Worm (Caenorhabditis elegans) whole organism, young adult: Measurements from ENCODE around the gene cyp-13A1.

ENCODE experiments used
- B0035.1 ChIP-seq: sonication (generic microtip); optimal IDR thresholded peaks from 2 replicates; lab custom pipeline; 2016; ENCODE audit warnings: missing genetic modification characterization, mild to moderate bottlenecking, missing compliant biosample characterization, missing genotype, missing genetic modification reagents
- B0336.3 ChIP-seq: fragments of 200-800 bp; sonication (Bioruptor generic); IDR thresholded peaks from 2 replicates; pipeline ENCODE4 v1.3.6; 2022; ENCODE audit warnings: missing genetic modification characterization, missing compliant biosample characterization
- F10E7.11 ChIP-seq: sonication (generic microtip); optimal IDR thresholded peaks from 2 replicates; lab custom pipeline; 2017; ENCODE audit warnings: mild to moderate bottlenecking, missing genetic modification characterization, moderate library complexity, missing compliant biosample characterization
- F33H1.4 ChIP-seq: fragments of 200-800 bp; sonication (Bioruptor generic); IDR thresholded peaks from 2 replicates; pipeline ENCODE4 v1.3.6; 2022; ENCODE audit warnings: missing genetic modification reagents, missing genetic modification characterization, missing compliant biosample characterization
- F37B4.10 ChIP-seq: fragments of 200-800 bp; sonication (Bioruptor generic); IDR thresholded peaks from 2 replicates; pipeline ENCODE4 v1.3.6; 2022; ENCODE audit warnings: missing genetic modification characterization, missing compliant biosample characterization
- F55B11.4 ChIP-seq: sonication (generic microtip); optimal IDR thresholded peaks from 2 replicates; lab custom pipeline; 2016; ENCODE audit warnings: missing compliant biosample characterization, missing genetic modification characterization, borderline replicate concordance; ENCODE audit not compliant: insufficient read depth
- F57C9.4 ChIP-seq: sonication (generic microtip); optimal IDR thresholded peaks from 2 replicates; lab custom pipeline; 2017; ENCODE audit warnings: mild to moderate bottlenecking, missing genetic modification characterization, missing compliant biosample characterization
- Y56A3A.18 ChIP-seq: fragments of 200-800 bp; sonication (Bioruptor generic); IDR thresholded peaks from 2 replicates; pipeline ENCODE4 v1.3.6; 2022; ENCODE audit warnings: missing genetic modification reagents, missing genetic modification characterization, missing compliant biosample characterization
- ama-1 ChIP-seq, 3 experiments: fragments of 150-350 bp in 1 of 3; sonication (generic microtip) in 2 of 3; optimal IDR thresholded peaks; 2 replicates each; lab custom pipeline; 2014 to 2018; ENCODE audit warnings: missing biosample characterization in 2 of 3, missing genetic modification characterization in 2 of 3, missing genetic modification reagents in 2 of 3
- aptf-3 ChIP-seq: fragments of 200-800 bp; sonication (Bioruptor generic); IDR thresholded peaks from 2 replicates; pipeline ENCODE4 v1.3.6; 2022; ENCODE audit warnings: missing genetic modification characterization, missing compliant biosample characterization
- attf-5 ChIP-seq: fragments of 200-800 bp; sonication (Bioruptor generic); optimal IDR thresholded peaks from 2 replicates; lab custom pipeline; 2018; ENCODE audit warnings: mild to moderate bottlenecking, missing genetic modification characterization, missing compliant biosample characterization
- attf-6 ChIP-seq: fragments of 200-800 bp; sonication (Bioruptor generic); IDR thresholded peaks from 2 replicates; pipeline ENCODE4 v1.3.6; 2022; ENCODE audit warnings: missing genetic modification reagents, missing genetic modification characterization, missing compliant biosample characterization
- bed-2 ChIP-seq: fragments of 200-800 bp; sonication (Bioruptor generic); IDR thresholded peaks from 2 replicates; pipeline ENCODE4 v1.3.6; 2022; ENCODE audit warnings: missing genetic modification reagents, missing genetic modification characterization, missing compliant biosample characterization
- ceh-58 ChIP-seq: fragments of 200-800 bp; sonication (Bioruptor generic); IDR thresholded peaks from 2 replicates; pipeline ENCODE4 v1.3.6; 2022; ENCODE audit warnings: missing genetic modification characterization, missing compliant biosample characterization
- die-1 ChIP-seq: sonication (generic microtip); optimal IDR thresholded peaks from 2 replicates; lab custom pipeline; 2016; ENCODE audit warnings: missing genotype, mild to moderate bottlenecking, missing genetic modification characterization, missing compliant biosample characterization
- dox-1 ChIP-seq: fragments of 200-800 bp; sonication (Bioruptor generic); IDR thresholded peaks from 2 replicates; pipeline ENCODE4 v1.3.6; 2022; ENCODE audit warnings: missing genetic modification reagents, missing genetic modification characterization, missing compliant biosample characterization
- dpl-1 ChIP-seq: fragments of 150-350 bp; optimal IDR thresholded peaks from 2 replicates; lab custom pipeline; 2014; ENCODE audit warnings: missing biosample characterization, missing genetic modification reagents, missing genetic modification characterization
- hlh-12 ChIP-seq: sonication (generic microtip); optimal IDR thresholded peaks from 2 replicates; lab custom pipeline; 2016; ENCODE audit warnings: missing genetic modification characterization, missing compliant biosample characterization
- hmg-1.2 ChIP-seq: fragments of 200-800 bp; sonication (Bioruptor generic); IDR thresholded peaks from 2 replicates; pipeline ENCODE4 v1.3.6; 2022; ENCODE audit warnings: missing genetic modification reagents, missing genetic modification characterization, missing compliant biosample characterization
- lin-40 ChIP-seq: sonication (generic microtip); optimal IDR thresholded peaks from 2 replicates; lab custom pipeline; 2016; ENCODE audit warnings: missing genetic modification characterization, mild to moderate bottlenecking, missing compliant biosample characterization, missing genotype, missing genetic modification reagents
- madf-10 ChIP-seq: sonication (generic microtip); optimal IDR thresholded peaks from 2 replicates; lab custom pipeline; 2016; ENCODE audit warnings: mild to moderate bottlenecking, missing genetic modification characterization, missing compliant biosample characterization
- nhr-90 ChIP-seq: sonication (generic microtip); optimal IDR thresholded peaks from 2 replicates; lab custom pipeline; 2016; ENCODE audit warnings: missing genotype, mild to moderate bottlenecking, missing genetic modification characterization, missing compliant biosample characterization
- pha-4 ChIP-seq: fragments of 150-350 bp; sonication (generic microtip); optimal IDR thresholded peaks from 2 replicates; lab custom pipeline; 2014; ENCODE audit warnings: missing biosample characterization, missing genetic modification reagents, missing genetic modification characterization
- rec-8 ChIP-seq, 2 experiments: sonication (generic microtip); optimal IDR thresholded peaks; 2 replicates each; lab custom pipeline; 2016; ENCODE audit warnings: mild to moderate bottlenecking in 2 of 2, missing genetic modification characterization in 2 of 2, missing genetic modification reagents in 2 of 2, missing genotype in 2 of 2, missing biosample characterization in 1 of 2, missing compliant biosample characterization in 1 of 2, moderate library complexity in 1 of 2
- rpc-1 ChIP-seq, 2 experiments: fragments of 150-350 bp in 1 of 2; sonication (generic microtip) in 1 of 2; optimal IDR thresholded peaks; 2 replicates each; lab custom pipeline; 2014 to 2018; ENCODE audit warnings: missing biosample characterization in 1 of 2, missing genetic modification characterization in 1 of 2, missing genetic modification reagents in 1 of 2, missing genotype in 1 of 2
- snpc-1.1 ChIP-seq: sonication (generic microtip); optimal IDR thresholded peaks from 2 replicates; lab custom pipeline; 2017; ENCODE audit warnings: missing genetic modification characterization, mild to moderate bottlenecking, missing compliant biosample characterization, antibody characterized with exemption, moderate library complexity, missing genotype, missing genetic modification reagents; ENCODE audit not compliant: insufficient read depth
- snpc-1.3 ChIP-seq: sonication (generic microtip); optimal IDR thresholded peaks from 2 replicates; lab custom pipeline; 2017; ENCODE audit warnings: missing genetic modification characterization, mild to moderate bottlenecking, missing compliant biosample characterization, antibody characterized with exemption, moderate library complexity, missing genotype, missing genetic modification reagents; ENCODE audit not compliant: insufficient read depth
- snpc-3.4 ChIP-seq: sonication (generic microtip); optimal IDR thresholded peaks from 2 replicates; lab custom pipeline; 2017; ENCODE audit warnings: missing genetic modification characterization, mild to moderate bottlenecking, missing compliant biosample characterization, antibody characterized with exemption, moderate library complexity, missing genotype, missing genetic modification reagents
- snpc-4 ChIP-seq, 5 experiments: fragments of 150-350 bp in 1 of 5; sonication (generic microtip) in 4 of 5; optimal IDR thresholded peaks; 2 replicates each; lab custom pipeline; 2014 to 2018; ENCODE audit warnings: missing genetic modification characterization in 5 of 5, missing biosample characterization in 3 of 5, antibody characterized with exemption in 2 of 5, mild to moderate bottlenecking in 2 of 5, missing compliant biosample characterization in 2 of 5, missing genotype in 2 of 5, moderate library complexity in 2 of 5, missing genetic modification reagents in 1 of 5
- tbp1 ChIP-seq: fragments of 200-800 bp; sonication (Bioruptor generic); optimal IDR thresholded peaks from 2 replicates; lab custom pipeline; 2018; ENCODE audit warnings: mild to moderate bottlenecking, missing genetic modification characterization, missing compliant biosample characterization
- tbx-9 ChIP-seq: sonication (generic microtip); optimal IDR thresholded peaks from 2 replicates; lab custom pipeline; 2016; ENCODE audit warnings: borderline replicate concordance, missing genetic modification characterization, inconsistent platforms, missing compliant biosample characterization
- tlf-1 ChIP-seq: fragments of 200-800 bp; sonication (Bioruptor generic); optimal IDR thresholded peaks from 2 replicates; lab custom pipeline; 2018; ENCODE audit warnings: mild to moderate bottlenecking, missing genetic modification characterization, missing compliant biosample characterization
- unc-62 ChIP-seq: fragments of 150-350 bp; optimal IDR thresholded peaks from 2 replicates; lab custom pipeline; 2014; ENCODE audit warnings: missing biosample characterization, missing genetic modification reagents, missing genetic modification characterization
- zim-3 ChIP-seq: sonication (generic microtip); optimal IDR thresholded peaks from 2 replicates; lab custom pipeline; 2017; ENCODE audit warnings: mild to moderate bottlenecking, missing genetic modification characterization, moderate library complexity, missing compliant biosample characterization
- ztf-18 ChIP-seq: sonication (generic microtip); optimal IDR thresholded peaks from 2 replicates; lab custom pipeline; 2016; ENCODE audit warnings: missing genotype, mild to moderate bottlenecking, missing genetic modification characterization, missing compliant biosample characterization
- ztf-22 ChIP-seq: fragments of 200-800 bp; sonication (Bioruptor generic); optimal IDR thresholded peaks from 2 replicates; lab custom pipeline; 2018; ENCODE audit warnings: mild to moderate bottlenecking, missing genetic modification characterization, moderate library complexity, missing compliant biosample characterization
- ztf-25 ChIP-seq: fragments of 200-800 bp; sonication (Bioruptor generic); IDR thresholded peaks from 2 replicates; pipeline ENCODE4 v1.3.6; 2022; ENCODE audit warnings: missing genetic modification reagents, missing genetic modification characterization, missing compliant biosample characterization
- ztf-26 ChIP-seq: sonication (generic microtip); optimal IDR thresholded peaks from 2 replicates; lab custom pipeline; 2017; ENCODE audit warnings: missing genetic modification characterization, missing compliant biosample characterization
- ztf-3 ChIP-seq: fragments of 200-800 bp; sonication (Bioruptor generic); optimal IDR thresholded peaks from 2 replicates; lab custom pipeline; 2018; ENCODE audit warnings: mild to moderate bottlenecking, missing genetic modification characterization, missing compliant biosample characterization
- ztf-6 ChIP-seq: fragments of 200-800 bp; sonication (Bioruptor generic); IDR thresholded peaks from 2 replicates; pipeline ENCODE4 v1.3.6; 2022; ENCODE audit warnings: missing genetic modification reagents, missing genetic modification characterization, missing compliant biosample characterization

Gene cyp-13A1

DNA sequence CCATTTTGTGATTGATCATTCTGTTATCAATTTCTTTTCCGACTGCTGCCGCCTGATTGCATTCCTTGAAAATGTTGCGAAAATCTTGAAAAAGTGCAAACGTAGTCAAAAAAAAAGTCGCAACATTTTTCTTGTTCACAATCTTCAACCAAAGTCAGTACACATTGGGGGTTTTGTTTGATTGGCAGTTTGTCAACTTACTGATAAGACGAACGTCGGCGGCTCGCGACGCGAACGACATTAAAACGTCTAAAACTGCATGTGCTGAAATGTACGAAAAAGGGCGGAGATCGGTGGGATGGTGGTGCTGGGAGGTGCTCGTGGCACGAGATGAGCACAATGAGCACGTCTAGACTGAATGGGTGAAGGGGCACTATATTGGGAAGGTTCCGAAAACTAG, 43.0 kb downstream of the cyp-13A1 start (continued):
- TF ChIP-seq tbp1 (GFP tag; lab: Kevin White, UChicago) (peak; percentile 54), B0336.3 (GFP tag; lab: Robert Waterston, UW) (peak; percentile 76; the same call in 1 of the 2 replicates), nhr-90 (tag; lab: Kevin White, UChicago) (peak; percentile 34), snpc-4 (GFP tag; optimal IDR thresholded peaks at IDR 0.05; lab: Kevin White, UChicago) (no peak), snpc-4 (tag; optimal IDR thresholded peaks at IDR 0.05; lab: Kevin White, UChicago) (peak in 3 of 4 experiments; percentile 3 to 31 (median 15)), snpc-1.1 (tag; lab: Kevin White, UChicago) (no peak), rec-8 (tag; optimal IDR thresholded peaks at IDR 0.05; lab: Kevin White, UChicago) (no peak), tbx-9 (tag; lab: Kevin White, UChicago) (no peak), snpc-1.3 (tag; lab: Kevin White, UChicago) (no peak), ztf-6 (no peak), B0035.1 (tag; lab: Kevin White, UChicago) (no peak), rpc-1 (optimal IDR thresholded peaks at IDR 0.05; lab: Kevin White, UChicago) (no peak), rpc-1 (tag; optimal IDR thresholded peaks at IDR 0.05; lab: Kevin White, UChicago) (no peak), F57C9.4 (tag; lab: Kevin White, UChicago) (no peak), ama-1 (optimal IDR thresholded peaks at IDR 0.05; lab: Kevin White, UChicago) (no peak), ama-1 (GFP tag; optimal IDR thresholded peaks at IDR 0.05; lab: Kevin White, UChicago) (no peak), snpc-3.4 (peak; percentile 16), hlh-12 (tag; lab: Kevin White, UChicago) (no peak), die-1 (tag; lab: Kevin White, UChicago) (no peak), ztf-22 (no peak), bed-2 (no peak), dpl-1 (GFP tag; lab: Kevin White, UChicago) (no peak), F37B4.10 (GFP tag; lab: Robert Waterston, UW) (0 out of 2 replicates have a peak, but pooled peaks have one; percentile 30), unc-62 (GFP tag; lab: Kevin White, UChicago) (peak; percentile 48), aptf-3 (GFP tag; lab: Robert Waterston, UW) (0 out of 2 replicates have a peak, but pooled peaks have one; percentile 42), Y56A3A.18 (GFP tag; lab: Robert Waterston, UW) (0 out of 2 replicates have a peak, but pooled peaks have one; percentile 40), zim-3 (peak; percentile 30), hmg-1.2 (GFP tag; lab: Robert Waterston, UW) (peak; percentile 35; the same call in 1 of the 2 replicates), ztf-3 (GFP tag; lab: Kevin White, UChicago) (no peak), ztf-26 (no peak), madf-10 (tag; lab: Kevin White, UChicago) (peak; percentile 12), lin-40 (tag; lab: Kevin White, UChicago) (no peak), ceh-58 (no peak), attf-5 (GFP tag; lab: Kevin White, UChicago) (peak; percentile 70), ztf-18 (tag; lab: Kevin White, UChicago) (no peak), pha-4 (tag; lab: Kevin White, UChicago) (peak; percentile 56), dox-1 (GFP tag; lab: Robert Waterston, UW) (peak; percentile 64), F33H1.4 (GFP tag; lab: Robert Waterston, UW) (peak; percentile 29; the same call in 1 of the 2 replicates), ztf-25 (peak; percentile 43; the same call in 1 of the 2 replicates)

DNA sequence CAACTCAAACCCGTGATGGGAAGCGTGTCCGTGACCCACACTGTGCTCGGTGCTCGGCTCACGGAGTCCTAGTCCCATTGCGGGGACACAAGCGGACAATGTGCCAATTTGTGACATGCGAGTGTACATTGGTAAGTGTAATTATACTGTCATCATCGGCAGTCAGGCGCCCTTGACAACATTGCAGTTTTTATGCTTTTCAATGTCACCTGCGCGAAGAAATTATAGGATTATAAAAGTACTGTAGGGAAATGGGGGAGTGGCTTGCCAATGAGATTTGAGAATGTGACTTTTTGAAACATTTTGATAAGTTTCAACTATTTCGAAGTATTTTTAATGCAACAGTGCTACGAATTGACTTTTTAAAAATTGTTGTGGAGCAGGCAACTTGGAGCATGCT, 46.0 kb downstream of the cyp-13A1 start:
- no peak for TF ChIP-seq unc-62 (GFP tag; lab: Kevin White, UChicago)
- no peak for TF ChIP-seq rec-8 (tag; optimal IDR thresholded peaks at IDR 0.05; lab: Kevin White, UChicago)
- TF ChIP-seq attf-6 (GFP tag; lab: Robert Waterston, UW), result no peak
- no peak for TF ChIP-seq F10E7.11
- TF ChIP-seq tlf-1 (GFP tag; lab: Kevin White, UChicago), result no peak
- no peak for TF ChIP-seq F55B11.4 (tag; lab: Kevin White, UChicago)
